Worm (Caenorhabditis elegans) whole organism, young adult: ENCODE results near the gene lst-6.

ENCODE experiments used
- B0019.2 ChIP-seq: fragments of 200-800 bp; sonication (Bioruptor generic); conservative IDR thresholded peaks from 2 replicates; pipeline ENCODE4 v1.3.6; 2022; ENCODE audit warnings: missing genetic modification reagents, missing genetic modification characterization, missing compliant biosample characterization
- F33H1.4 ChIP-seq: fragments of 200-800 bp; sonication (Bioruptor generic); IDR thresholded peaks from 2 replicates; pipeline ENCODE4 v1.3.6; 2022; ENCODE audit warnings: missing genetic modification reagents, missing genetic modification characterization, missing compliant biosample characterization
- him-1 ChIP-seq: sonication (generic microtip); optimal IDR thresholded peaks from 2 replicates; lab custom pipeline; 2016; ENCODE audit warnings: missing genotype, missing genetic modification reagents, missing genetic modification characterization, missing compliant biosample characterization
- unc-62 ChIP-seq: fragments of 150-350 bp; optimal IDR thresholded peaks from 2 replicates; lab custom pipeline; 2014; ENCODE audit warnings: missing biosample characterization, missing genetic modification reagents, missing genetic modification characterization

DNA sequence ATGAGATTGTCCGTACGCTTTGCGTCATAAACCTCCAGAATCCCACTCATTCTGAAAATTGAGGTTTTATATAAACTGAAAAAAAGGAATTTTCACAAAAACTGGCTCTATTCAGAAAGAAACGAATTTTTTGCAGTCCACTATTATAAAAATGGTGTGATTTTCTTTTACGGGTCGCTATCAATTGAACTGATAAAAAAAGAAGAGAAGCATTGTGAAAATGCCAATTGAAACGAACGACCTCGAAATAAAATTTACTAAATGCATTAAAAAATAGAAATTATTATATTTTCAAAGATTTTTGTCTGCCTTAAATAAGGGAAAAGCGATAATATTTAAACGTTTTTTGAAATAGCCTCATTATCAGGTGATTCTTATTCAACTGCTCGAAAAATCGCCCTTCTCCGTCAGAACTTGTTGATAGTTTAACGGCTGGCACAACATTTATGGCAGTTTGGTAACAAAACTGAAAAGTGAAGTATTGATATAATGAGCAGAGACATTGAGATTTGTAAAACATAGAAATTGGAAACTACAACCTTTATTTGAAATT lies 50.0 kb downstream of the lst-6 start, which contains the start of gene art-1:
- TF ChIP-seq him-1 (tag; lab: Kevin White, UChicago) (no peak), unc-62 (GFP tag; lab: Kevin White, UChicago) (no peak), F33H1.4 (no peak), B0019.2 (GFP tag; lab: Robert Waterston, UW) (no peak)
